Worm (Caenorhabditis elegans) whole organism, L3 larva: ENCODE measurements around the gene T05A7.13.

Experiments used
- elt-2 ChIP-seq: sonication (generic microtip); optimal IDR thresholded peaks from 2 replicates; lab custom pipeline; 2016; ENCODE audit warnings: missing genetic modification reagents, mild to moderate bottlenecking, missing genetic modification characterization, missing compliant biosample characterization
- fos-1 ChIP-seq: fragments of 150-350 bp; optimal IDR thresholded peaks from 2 replicates; lab custom pipeline; 2014; ENCODE audit warnings: missing biosample characterization, missing genetic modification characterization
- lin-39 ChIP-seq: fragments of 150-350 bp; optimal IDR thresholded peaks from 2 replicates; lab custom pipeline; 2018; ENCODE audit warnings: missing biosample characterization, missing genetic modification reagents, missing genetic modification characterization
- nhr-11 ChIP-seq: fragments of 150-350 bp; optimal IDR thresholded peaks from 2 replicates; lab custom pipeline; 2014; ENCODE audit warnings: missing biosample characterization, missing genetic modification characterization
- nhr-237 ChIP-seq: fragments of 150-350 bp; optimal IDR thresholded peaks from 2 replicates; lab custom pipeline; 2014; ENCODE audit warnings: missing biosample characterization, missing genetic modification characterization
- pqm-1 ChIP-seq: fragments of 150-350 bp; optimal IDR thresholded peaks from 2 replicates; lab custom pipeline; 2017; ENCODE audit warnings: missing biosample characterization, missing genetic modification characterization, inconsistent platforms
- skn-1 ChIP-seq: fragments of 150-350 bp; optimal IDR thresholded peaks from 2 replicates; lab custom pipeline; 2014; ENCODE audit warnings: missing biosample characterization, missing genetic modification characterization
- tbx-2 ChIP-seq: sonication (generic microtip); optimal IDR thresholded peaks from 2 replicates; lab custom pipeline; 2016; ENCODE audit warnings: mild to moderate bottlenecking, missing genetic modification characterization, missing compliant biosample characterization
- unc-39 ChIP-seq: sonication (generic microtip); optimal IDR thresholded peaks from 4 replicates; lab custom pipeline; 2017; ENCODE audit warnings: missing biosample characterization, missing genetic modification characterization
- ztf-11 ChIP-seq: fragments of 150-350 bp; optimal IDR thresholded peaks from 2 replicates; lab custom pipeline; 2014; ENCODE audit warnings: missing biosample characterization, missing genetic modification characterization

DNA sequence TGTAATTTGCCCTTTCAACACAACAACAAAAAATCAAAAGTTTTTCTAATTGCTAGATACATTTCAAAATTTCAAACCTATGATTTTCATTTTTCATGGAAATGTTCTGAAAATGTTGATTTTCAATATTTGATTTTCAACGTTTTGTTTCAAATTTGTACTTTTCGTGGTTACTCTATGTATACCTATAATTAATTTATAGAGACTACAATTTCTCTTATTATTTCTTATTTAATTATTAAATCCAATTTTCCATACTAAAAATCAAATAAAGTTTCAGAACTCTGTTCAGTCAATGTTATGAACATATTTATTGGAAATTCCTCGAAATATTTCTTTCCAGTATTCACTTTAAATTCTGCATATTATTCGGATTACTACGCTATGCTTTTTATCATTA is 25.8 kb upstream of the T05A7.13 start, which contains the start of gene sre-39:
- TF ChIP-seq skn-1 (tag; lab: Kevin White, UChicago) (no peak), tbx-2 (tag; lab: Kevin White, UChicago) (no peak), nhr-237 (tag; lab: Kevin White, UChicago) (no peak), pqm-1 (tag; lab: Kevin White, UChicago) (no peak), lin-39 (tag; lab: Kevin White, UChicago) (no peak), elt-2 (no peak), ztf-11 (tag; lab: Kevin White, UChicago) (no peak), unc-39 (tag; lab: Kevin White, UChicago) (no peak), fos-1 (no peak), nhr-11 (tag; lab: Kevin White, UChicago) (no peak)
